Fruit fly (Drosophila melanogaster): ENCODE measurements around the gene CG43999.

- TF ChIP-seq fkh (GFP tag; optimal IDR thresholded peaks at IDR 0.05) (no peak), OdsH (GFP tag; optimal IDR thresholded peaks at IDR 0.05) (no peak), CG16779 (tag; optimal IDR thresholded peaks at IDR 0.05) (no peak), CG10631 (GFP tag; optimal IDR thresholded peaks at IDR 0.05) (no peak), spab (GFP tag; optimal IDR thresholded peaks at IDR 0.05) (no peak), svp (GFP tag) (no peak), CG6854 (GFP tag; optimal IDR thresholded peaks at IDR 0.05) (no peak), CG6163 (GFP tag; IDR thresholded peaks at IDR 0.05) (no peak)
Measured at dm6 chr3R:23885182-23885581, 43.6 kb downstream of the CG43999 start.
